Worm (Caenorhabditis elegans): ENCODE data around the gene F09F9.1.

Gene F09F9.1

DNA sequence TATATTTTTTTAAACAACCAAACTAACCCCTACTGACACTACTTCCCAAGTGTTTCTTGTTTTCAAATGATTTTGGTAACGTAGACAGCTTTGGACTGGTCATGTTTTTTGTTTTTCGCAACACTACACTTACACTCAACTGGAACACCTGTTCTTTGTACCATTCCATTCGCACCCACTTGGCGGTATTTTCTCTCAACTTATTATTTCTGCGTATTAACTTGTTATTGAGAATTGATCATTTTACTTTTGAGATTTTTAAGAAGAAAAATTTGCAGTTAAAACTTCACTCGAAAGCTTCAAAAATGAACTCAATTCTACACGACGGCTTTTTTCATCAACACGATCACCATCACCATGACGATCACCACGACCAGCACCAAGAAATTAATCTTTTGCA, 19.7 kb downstream of the F09F9.1 start, which contains the start of gene ZK470.2:
Gene ZK470.2 (plus strand): TSS at position 301 of the 400 bp plus-strand sequence.
- TF ChIP-seq hmbx-1 (tag; optimal IDR thresholded peaks at IDR 0.05) (no peak), ama-1 (optimal IDR thresholded peaks at IDR 0.05) (no peak), sea-1 (GFP tag; conservative IDR thresholded peaks at IDR 0.05) (no peak), aly-1 (tag; optimal IDR thresholded peaks at IDR 0.05) (no peak), scrt-1 (GFP tag; IDR thresholded peaks at IDR 0.05) (no peak), ceh-36 (tag; optimal IDR thresholded peaks at IDR 0.05) (no peak), tbx-37 (GFP tag; conservative IDR thresholded peaks at IDR 0.05) (no peak), tra-4 (tag; optimal IDR thresholded peaks at IDR 0.05) (no peak), ets-7 (tag; optimal IDR thresholded peaks at IDR 0.05) (no peak), tbx-11 (GFP tag; IDR thresholded peaks at IDR 0.05) (no peak), pes-1 (GFP tag; IDR thresholded peaks at IDR 0.05) (no peak), hmg-4 (GFP tag; optimal IDR thresholded peaks at IDR 0.05) (no peak), ceh-13 (GFP tag; optimal IDR thresholded peaks at IDR 0.05) (no peak), F13C5.2 (tag; optimal IDR thresholded peaks at IDR 0.05) (no peak), flt-1 (GFP tag; IDR thresholded peaks at IDR 0.05) (no peak), hnd-1 (tag; optimal IDR thresholded peaks at IDR 0.05) (no peak), B0310.2 (tag; optimal IDR thresholded peaks at IDR 0.05) (no peak)

ce11 chrX:4136547-4137311, 21.6 kb downstream of the F09F9.1 start:
- TF ChIP-seq F13C5.2 (tag; optimal IDR thresholded peaks at IDR 0.05) (no peak), ets-7 (tag; optimal IDR thresholded peaks at IDR 0.05) (no peak), hmg-4 (GFP tag; optimal IDR thresholded peaks at IDR 0.05) (no peak), scrt-1 (GFP tag; IDR thresholded peaks at IDR 0.05) (no peak), ceh-13 (GFP tag; optimal IDR thresholded peaks at IDR 0.05) (no peak), tbx-11 (GFP tag; IDR thresholded peaks at IDR 0.05) (no peak), hnd-1 (tag; optimal IDR thresholded peaks at IDR 0.05) (no peak), sea-1 (GFP tag; conservative IDR thresholded peaks at IDR 0.05) (no peak), tra-4 (tag; optimal IDR thresholded peaks at IDR 0.05) (no peak), tbx-37 (GFP tag; conservative IDR thresholded peaks at IDR 0.05) (no peak), pes-1 (GFP tag; IDR thresholded peaks at IDR 0.05) (no peak), ceh-36 (tag; optimal IDR thresholded peaks at IDR 0.05) (no peak), ama-1 (optimal IDR thresholded peaks at IDR 0.05) (no peak), aly-1 (tag; optimal IDR thresholded peaks at IDR 0.05) (no peak), B0310.2 (tag; optimal IDR thresholded peaks at IDR 0.05) (no peak), hmbx-1 (tag; optimal IDR thresholded peaks at IDR 0.05) (no peak), flt-1 (GFP tag; IDR thresholded peaks at IDR 0.05) (no peak)

DNA sequence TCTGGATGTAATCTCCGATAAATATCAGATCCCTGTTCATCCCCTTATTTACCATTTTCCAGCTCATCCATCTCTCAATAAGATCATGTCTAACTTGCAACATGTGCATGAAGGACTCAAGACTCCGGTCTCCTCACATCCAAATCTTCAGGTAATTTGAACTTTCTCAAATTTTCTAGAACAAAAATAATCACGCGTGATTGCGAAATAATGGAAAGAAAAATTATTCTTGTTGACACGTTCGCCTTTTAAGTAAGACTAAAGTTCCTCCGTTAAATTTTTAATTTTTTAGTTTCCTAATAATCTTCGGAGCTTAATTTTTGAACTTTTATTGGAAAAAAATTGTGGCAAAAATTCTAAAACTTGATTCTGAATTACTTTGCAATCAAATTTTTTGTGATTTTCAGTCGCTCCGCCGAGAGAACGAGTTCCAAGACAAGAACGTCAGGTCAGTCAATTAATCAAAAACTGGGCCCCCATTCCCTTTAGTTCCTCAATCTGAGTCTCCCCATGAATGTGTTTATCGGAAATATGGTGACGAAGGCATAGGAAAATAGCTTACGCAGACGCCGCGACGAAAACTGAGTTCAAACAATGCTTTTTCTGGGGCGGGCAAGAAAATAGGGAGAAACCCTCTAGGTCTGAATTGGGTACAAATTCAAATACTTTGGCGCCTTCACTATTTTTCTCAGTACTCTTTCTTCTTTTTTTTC, 22.5 kb downstream of the F09F9.1 start:
- TF ChIP-seq F13C5.2 (tag; optimal IDR thresholded peaks at IDR 0.05) (no peak), flt-1 (GFP tag; IDR thresholded peaks at IDR 0.05) (no peak), ceh-13 (GFP tag; optimal IDR thresholded peaks at IDR 0.05) (no peak), ets-7 (tag; optimal IDR thresholded peaks at IDR 0.05) (no peak), aly-1 (tag; optimal IDR thresholded peaks at IDR 0.05) (no peak), hmg-4 (GFP tag; optimal IDR thresholded peaks at IDR 0.05) (no peak), hnd-1 (tag; optimal IDR thresholded peaks at IDR 0.05) (no peak), ama-1 (optimal IDR thresholded peaks at IDR 0.05) (no peak), hmbx-1 (tag; optimal IDR thresholded peaks at IDR 0.05) (no peak), tbx-11 (GFP tag; IDR thresholded peaks at IDR 0.05) (no peak)

ce11 chrX:4138413-4139193, 23.5 kb downstream of the F09F9.1 start:
- TF ChIP-seq hmg-4 (GFP tag; optimal IDR thresholded peaks at IDR 0.05) (no peak), scrt-1 (GFP tag; IDR thresholded peaks at IDR 0.05) (no peak), F13C5.2 (tag; optimal IDR thresholded peaks at IDR 0.05) (no peak), tra-4 (tag; optimal IDR thresholded peaks at IDR 0.05) (no peak), ama-1 (optimal IDR thresholded peaks at IDR 0.05) (no peak), hnd-1 (tag; optimal IDR thresholded peaks at IDR 0.05) (no peak), ceh-36 (tag; optimal IDR thresholded peaks at IDR 0.05) (no peak), flt-1 (GFP tag; IDR thresholded peaks at IDR 0.05) (no peak), ceh-13 (GFP tag; optimal IDR thresholded peaks at IDR 0.05) (no peak), aly-1 (tag; optimal IDR thresholded peaks at IDR 0.05) (no peak), sea-1 (GFP tag; conservative IDR thresholded peaks at IDR 0.05) (no peak), tbx-37 (GFP tag; conservative IDR thresholded peaks at IDR 0.05) (no peak), B0310.2 (tag; optimal IDR thresholded peaks at IDR 0.05) (no peak)

DNA sequence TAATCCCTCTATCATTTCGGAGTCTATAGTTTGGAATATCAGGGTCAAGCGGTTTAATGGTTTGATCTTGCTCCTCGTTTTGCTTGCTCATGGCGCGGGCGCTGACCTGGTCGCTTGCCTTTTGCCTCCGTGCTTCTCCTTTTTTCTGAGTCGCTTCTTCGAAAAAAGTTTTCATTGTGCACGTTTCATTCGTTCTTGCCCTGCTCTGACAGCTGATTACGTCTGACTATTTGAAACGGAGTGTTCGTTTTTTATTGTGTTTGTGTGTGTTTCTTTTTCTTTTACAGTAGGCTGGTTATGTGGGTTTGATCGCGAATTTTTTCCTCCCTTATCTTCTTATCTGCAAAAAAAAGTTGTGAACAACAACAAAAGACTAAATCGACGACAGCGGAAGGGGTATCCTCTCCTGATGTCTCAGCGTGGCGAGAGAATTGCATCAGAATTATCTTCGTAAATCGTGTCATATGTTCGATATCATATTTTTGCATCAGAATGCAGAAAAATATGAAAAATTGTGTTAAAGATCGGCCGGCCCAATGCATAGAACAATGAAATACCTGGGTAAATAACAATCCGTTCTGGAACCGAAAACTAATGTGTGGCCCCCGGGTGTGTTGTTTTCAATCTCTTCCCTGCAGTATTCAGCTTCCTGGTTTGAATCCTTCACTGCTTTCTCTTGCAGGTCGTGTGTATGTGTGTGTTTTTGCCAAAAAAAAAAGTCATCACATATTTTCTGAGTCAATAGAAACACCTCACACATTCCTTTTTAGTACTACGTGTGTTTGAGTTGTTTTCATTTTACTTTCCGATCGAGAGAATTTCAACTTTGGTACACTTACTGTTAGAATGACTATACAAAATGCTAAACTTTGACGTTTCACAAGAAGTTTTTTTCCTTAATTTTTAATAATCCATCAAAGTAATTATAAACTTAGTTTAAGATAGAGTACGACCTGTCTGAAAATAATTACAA, 24.8 kb downstream of the F09F9.1 start, which contains the start of gene ZK470.4:
Gene ZK470.4 (minus strand): TSS at position 175 of the 973 bp plus-strand sequence.
- TF ChIP-seq tra-4 (tag; optimal IDR thresholded peaks at IDR 0.05) (no peak), sea-1 (GFP tag; conservative IDR thresholded peaks at IDR 0.05) (no peak), tbx-37 (GFP tag; conservative IDR thresholded peaks at IDR 0.05) (no peak), hmg-4 (GFP tag; optimal IDR thresholded peaks at IDR 0.05) (no peak), ceh-13 (GFP tag; optimal IDR thresholded peaks at IDR 0.05) (no peak), ama-1 (optimal IDR thresholded peaks at IDR 0.05) (no peak), ceh-36 (tag; optimal IDR thresholded peaks at IDR 0.05) (no peak), flt-1 (GFP tag; IDR thresholded peaks at IDR 0.05) (no peak), aly-1 (tag; optimal IDR thresholded peaks at IDR 0.05) (no peak), scrt-1 (GFP tag; IDR thresholded peaks at IDR 0.05) (no peak), B0310.2 (tag; optimal IDR thresholded peaks at IDR 0.05) (no peak), tbx-11 (GFP tag; IDR thresholded peaks at IDR 0.05) (no peak), F13C5.2 (tag; optimal IDR thresholded peaks at IDR 0.05) (no peak), hmbx-1 (tag; optimal IDR thresholded peaks at IDR 0.05) (no peak), ets-7 (tag; optimal IDR thresholded peaks at IDR 0.05) (no peak), pes-1 (GFP tag; IDR thresholded peaks at IDR 0.05) (no peak), hnd-1 (tag; optimal IDR thresholded peaks at IDR 0.05) (no peak)

Measured in whole organism, early embryonic.